Worm (Caenorhabditis elegans): ENCODE results near the gene cyp-14A5.

cyp-14A5 gene

ce11 chrV:5412808-5413405, 10.2 kb downstream of the cyp-14A5 start, which contains the start of gene F08F3.10:
TSS of gene F08F3.10 (plus strand) at chrV:5413355.
- TF ChIP-seq scrt-1 (GFP tag; IDR thresholded peaks at IDR 0.05) (no peak), pes-1 (GFP tag; IDR thresholded peaks at IDR 0.05) (no peak), sea-1 (GFP tag; conservative IDR thresholded peaks at IDR 0.05) (no peak), hmg-4 (GFP tag; optimal IDR thresholded peaks at IDR 0.05) (no peak), hmbx-1 (tag; optimal IDR thresholded peaks at IDR 0.05) (no peak), B0310.2 (tag; optimal IDR thresholded peaks at IDR 0.05) (no peak), ceh-36 (tag; optimal IDR thresholded peaks at IDR 0.05) (no peak), F13C5.2 (tag; optimal IDR thresholded peaks at IDR 0.05) (no peak)

ce11 chrV:5410679-5411078, 12.4 kb downstream of the cyp-14A5 start, which contains the start of gene F08F3.4:
TSS of gene F08F3.4 (plus strand) at chrV:5410955.
- TF ChIP-seq tbx-11 (GFP tag; IDR thresholded peaks at IDR 0.05) (no peak), aly-1 (tag; optimal IDR thresholded peaks at IDR 0.05) (no peak), hmbx-1 (tag; optimal IDR thresholded peaks at IDR 0.05) (no peak), ceh-13 (GFP tag; optimal IDR thresholded peaks at IDR 0.05) (no peak), flt-1 (GFP tag; IDR thresholded peaks at IDR 0.05) (no peak), ceh-36 (tag; optimal IDR thresholded peaks at IDR 0.05) (no peak), B0310.2 (tag; optimal IDR thresholded peaks at IDR 0.05) (no peak), scrt-1 (GFP tag; IDR thresholded peaks at IDR 0.05) (no peak), F13C5.2 (tag; optimal IDR thresholded peaks at IDR 0.05) (no peak), hmg-4 (GFP tag; optimal IDR thresholded peaks at IDR 0.05) (no peak), pes-1 (GFP tag; IDR thresholded peaks at IDR 0.05) (no peak), ets-7 (tag; optimal IDR thresholded peaks at IDR 0.05) (no peak), hnd-1 (tag; optimal IDR thresholded peaks at IDR 0.05) (no peak)

- TF ChIP-seq aly-1 (tag; optimal IDR thresholded peaks at IDR 0.05) (no peak), tbx-11 (GFP tag; IDR thresholded peaks at IDR 0.05) (no peak), hmg-4 (GFP tag; optimal IDR thresholded peaks at IDR 0.05) (no peak), ceh-36 (tag; optimal IDR thresholded peaks at IDR 0.05) (no peak), B0310.2 (tag; optimal IDR thresholded peaks at IDR 0.05) (no peak), sea-1 (GFP tag; conservative IDR thresholded peaks at IDR 0.05) (no peak), scrt-1 (GFP tag; IDR thresholded peaks at IDR 0.05) (no peak), tbx-37 (GFP tag; conservative IDR thresholded peaks at IDR 0.05) (no peak), F13C5.2 (tag; optimal IDR thresholded peaks at IDR 0.05) (no peak), ets-7 (tag; optimal IDR thresholded peaks at IDR 0.05) (no peak), ama-1 (optimal IDR thresholded peaks at IDR 0.05) (no peak), tra-4 (tag; optimal IDR thresholded peaks at IDR 0.05) (no peak), hnd-1 (tag; optimal IDR thresholded peaks at IDR 0.05) (no peak)
These were observed 14.2 kb downstream of the cyp-14A5 start for ce11 chrV:5408921-5409320.

ce11 chrV:5408223-5408622, 14.9 kb downstream of the cyp-14A5 start, which contains the start of gene C25A6.1:
TSS of gene C25A6.1 (plus strand) at chrV:5408523.
- no peak for TF ChIP-seq hnd-1 (tag; optimal IDR thresholded peaks at IDR 0.05)
- TF ChIP-seq tbx-37 (GFP tag; conservative IDR thresholded peaks at IDR 0.05): no peak
- no peak for TF ChIP-seq ceh-13 (GFP tag; optimal IDR thresholded peaks at IDR 0.05)
- TF ChIP-seq pes-1 (GFP tag; IDR thresholded peaks at IDR 0.05): no peak
- no peak for TF ChIP-seq ama-1 (optimal IDR thresholded peaks at IDR 0.05)
- no peak for TF ChIP-seq F13C5.2 (tag; optimal IDR thresholded peaks at IDR 0.05)
- TF ChIP-seq scrt-1 (GFP tag; IDR thresholded peaks at IDR 0.05): no peak
- TF ChIP-seq hmg-4 (GFP tag; optimal IDR thresholded peaks at IDR 0.05): no peak
- TF ChIP-seq B0310.2 (tag; optimal IDR thresholded peaks at IDR 0.05): no peak
- TF ChIP-seq ceh-36 (tag; optimal IDR thresholded peaks at IDR 0.05): no peak
- no peak for TF ChIP-seq hmbx-1 (tag; optimal IDR thresholded peaks at IDR 0.05)
- TF ChIP-seq sea-1 (GFP tag; conservative IDR thresholded peaks at IDR 0.05): no peak

ce11 chrV:5405053-5405452, 18.0 kb downstream of the cyp-14A5 start, which contains the start of gene dmsr-7:
TSS of gene dmsr-7 (plus strand) at chrV:5405353.
- TF ChIP-seq flt-1 (GFP tag; IDR thresholded peaks at IDR 0.05): no peak
- TF ChIP-seq hmg-4 (GFP tag; optimal IDR thresholded peaks at IDR 0.05): no peak
- TF ChIP-seq ceh-13 (GFP tag; optimal IDR thresholded peaks at IDR 0.05): no peak
- no peak for TF ChIP-seq ama-1 (optimal IDR thresholded peaks at IDR 0.05)

- TF ChIP-seq tra-4 (tag; optimal IDR thresholded peaks at IDR 0.05) (no peak), sea-1 (GFP tag; conservative IDR thresholded peaks at IDR 0.05) (no peak), flt-1 (GFP tag; IDR thresholded peaks at IDR 0.05) (no peak), tbx-37 (GFP tag; conservative IDR thresholded peaks at IDR 0.05) (no peak), ceh-36 (tag; optimal IDR thresholded peaks at IDR 0.05) (no peak), hmbx-1 (tag; optimal IDR thresholded peaks at IDR 0.05) (no peak), F13C5.2 (tag; optimal IDR thresholded peaks at IDR 0.05) (no peak), ceh-13 (GFP tag; optimal IDR thresholded peaks at IDR 0.05) (no peak), ama-1 (optimal IDR thresholded peaks at IDR 0.05) (no peak), B0310.2 (tag; optimal IDR thresholded peaks at IDR 0.05) (no peak), scrt-1 (GFP tag; IDR thresholded peaks at IDR 0.05) (no peak), pes-1 (GFP tag; IDR thresholded peaks at IDR 0.05) (no peak), hmg-4 (GFP tag; optimal IDR thresholded peaks at IDR 0.05) (no peak), tbx-11 (GFP tag; IDR thresholded peaks at IDR 0.05) (no peak), aly-1 (tag; optimal IDR thresholded peaks at IDR 0.05) (no peak), ets-7 (tag; optimal IDR thresholded peaks at IDR 0.05) (no peak), hnd-1 (tag; optimal IDR thresholded peaks at IDR 0.05) (no peak)
These were observed 19.1 kb downstream of the cyp-14A5 start for ce11 chrV:5403938-5404337.

ce11 chrV:5392993-5393628, 30.0 kb downstream of the cyp-14A5 start, which contains the start of gene C35A11.4:
TSS of gene C35A11.4 (minus strand) at chrV:5393148.
- no peak for TF ChIP-seq hnd-1 (tag; optimal IDR thresholded peaks at IDR 0.05)
- no peak for TF ChIP-seq flt-1 (GFP tag; IDR thresholded peaks at IDR 0.05)
- no peak for TF ChIP-seq tbx-11 (GFP tag; IDR thresholded peaks at IDR 0.05)
- TF ChIP-seq tra-4 (tag; optimal IDR thresholded peaks at IDR 0.05): no peak
